Fruit fly (Drosophila melanogaster): Measurements from ENCODE around the gene mnb.

mnb gene

DNA sequence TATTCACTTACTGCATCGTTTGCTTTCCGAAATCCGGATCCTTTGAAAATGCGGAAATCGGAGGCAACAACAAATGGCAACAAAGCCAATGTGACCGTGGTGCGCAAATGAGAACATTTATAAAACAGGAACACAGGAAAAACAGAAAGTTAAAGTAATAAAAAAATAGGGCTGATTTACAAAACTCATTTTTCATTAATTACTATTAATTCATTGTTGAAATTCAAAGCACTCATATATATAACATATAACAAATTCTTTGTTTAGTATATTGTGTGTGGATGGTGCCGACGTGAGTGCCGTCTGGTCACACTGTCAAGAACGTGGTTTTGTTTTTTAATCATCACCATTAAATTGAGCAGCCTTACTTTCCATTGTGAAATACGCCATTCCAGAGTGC, 26.3 kb downstream of the mnb start, which contains the start of the genes Arp8 and CG6769 (continued):
- TF ChIP-seq CG14441 (GFP tag; IDR thresholded peaks at IDR 0.05) (no peak), CG17359 (tag; optimal IDR thresholded peaks at IDR 0.05) (no peak), bsh (GFP tag; optimal IDR thresholded peaks at IDR 0.05) (no peak), NFAT (GFP tag; IDR thresholded peaks at IDR 0.05) (no peak), CG4360 (GFP tag; IDR thresholded peaks at IDR 0.05) (peak; percentile 27; the same call in 1 of the 2 replicates), NfI (GFP tag; optimal IDR thresholded peaks at IDR 0.05) (no peak), D19A (tag; optimal IDR thresholded peaks at IDR 0.05) (no peak), CG12236 (GFP tag; optimal IDR thresholded peaks at IDR 0.05) (no peak), CG7928 (GFP tag; optimal IDR thresholded peaks at IDR 0.05) (no peak), emc (GFP tag; optimal IDR thresholded peaks at IDR 0.05) (no peak), cas (GFP tag; IDR thresholded peaks at IDR 0.05) (no peak), B-H1 (GFP tag; IDR thresholded peaks at IDR 0.05) (no peak), CG16779 (GFP tag; IDR thresholded peaks at IDR 0.05) (no peak), Myb (GFP tag; optimal IDR thresholded peaks at IDR 0.05) (no peak), Opbp (GFP tag; IDR thresholded peaks at IDR 0.05; ENCODE audit: partially characterized antibody) (no peak), crp (GFP tag; optimal IDR thresholded peaks at IDR 0.05) (no peak), CG4820 (GFP tag; optimal IDR thresholded peaks at IDR 0.05) (no peak), BtbVII (GFP tag; optimal IDR thresholded peaks at IDR 0.05) (no peak), mirr (GFP tag; optimal IDR thresholded peaks at IDR 0.05) (no peak), CG42726 (GFP tag; IDR thresholded peaks at IDR 0.05; ENCODE audit: partially characterized antibody) (no peak), tup (GFP tag; optimal IDR thresholded peaks at IDR 0.05) (no peak), jing (GFP tag; optimal IDR thresholded peaks at IDR 0.05) (no peak), mam (GFP tag; optimal IDR thresholded peaks at IDR 0.05) (no peak), disco-r (GFP tag; optimal IDR thresholded peaks at IDR 0.05) (no peak), bab2 (GFP tag; optimal IDR thresholded peaks at IDR 0.05) (no peak), Sry-δ (GFP tag; optimal IDR thresholded peaks at IDR 0.05) (peak; percentile 14), CG11696 (GFP tag; IDR thresholded peaks at IDR 0.05) (no peak), CG12769 (tag; optimal IDR thresholded peaks at IDR 0.05) (no peak), Ravus (GFP tag; IDR thresholded peaks at IDR 0.05) (no peak), dimm (GFP tag; IDR thresholded peaks at IDR 0.05) (no peak), CG1602 (GFP tag; optimal IDR thresholded peaks at IDR 0.05) (no peak), CG4707 (GFP tag; optimal IDR thresholded peaks at IDR 0.05) (no peak), Doc3 (GFP tag; IDR thresholded peaks at IDR 0.05; ENCODE audit: partially characterized antibody) (no peak), lab (GFP tag; optimal IDR thresholded peaks at IDR 0.05) (no peak), Hmr (GFP tag; optimal IDR thresholded peaks at IDR 0.05) (no peak), crol (GFP tag; IDR thresholded peaks at IDR 0.05) (no peak), sna (GFP tag; IDR thresholded peaks at IDR 0.05; ENCODE audit: partially characterized antibody) (no peak), CG2712 (tag; optimal IDR thresholded peaks at IDR 0.05) (peak; percentile 19), CG8290 (GFP tag; optimal IDR thresholded peaks at IDR 0.05) (no peak), CG8290 (tag; optimal IDR thresholded peaks at IDR 0.05) (no peak), CG6654 (GFP tag; optimal IDR thresholded peaks at IDR 0.05) (no peak), CG14050 (GFP tag; IDR thresholded peaks at IDR 0.05) (no peak), ranshi (GFP tag; IDR thresholded peaks at IDR 0.05) (no peak), CG13894 (tag; optimal IDR thresholded peaks at IDR 0.05) (no peak), peb (GFP tag; IDR thresholded peaks at IDR 0.05) (no peak), BEAF-32 (GFP tag; optimal IDR thresholded peaks at IDR 0.05) (peak; percentile 43), HLHmδ (GFP tag; optimal IDR thresholded peaks at IDR 0.05) (no peak), Med (GFP tag) (peak; percentile 82), CG2678 (tag; optimal IDR thresholded peaks at IDR 0.05) (no peak), Blimp-1 (GFP tag; optimal IDR thresholded peaks at IDR 0.05) (no peak), CG4617 (GFP tag; optimal IDR thresholded peaks at IDR 0.05; ENCODE audit: borderline replicate concordance) (peak; percentile 28), sens-2 (GFP tag; IDR thresholded peaks at IDR 0.05) (no peak)

Data from whole organism, embryonic.